Worm (Caenorhabditis elegans) whole organism, L4 larva: ENCODE data around the gene F40G12.11.
A peak's percentile ranks its signal among the peaks of the same experiment; 100 is the strongest.

Experiments
- D1046.2 ChIP-seq: fragments of 200-800 bp; sonication (Bioruptor generic); IDR thresholded peaks from 2 replicates; pipeline ENCODE4 v1.3.6; 2022; ENCODE audit warnings: missing genetic modification characterization, missing compliant biosample characterization
- F37D6.2 ChIP-seq: sonication (generic microtip); optimal IDR thresholded peaks from 2 replicates; lab custom pipeline; 2016; ENCODE audit warnings: mild to moderate bottlenecking, missing genetic modification characterization, missing compliant biosample characterization
- F44E2.7 ChIP-seq: fragments of 200-800 bp; sonication (Bioruptor generic); IDR thresholded peaks from 2 replicates; pipeline ENCODE4 v2.1.2; 2022; ENCODE audit warnings: missing genetic modification characterization, missing compliant biosample characterization
- T20F7.1 ChIP-seq: fragments of 200-800 bp; sonication (Bioruptor generic); optimal IDR thresholded peaks from 2 replicates; lab custom pipeline; 2018; ENCODE audit warnings: mild to moderate bottlenecking, missing genetic modification characterization, missing compliant biosample characterization
- Y5F2A.4 ChIP-seq: fragments of 200-800 bp; sonication (Bioruptor generic); optimal IDR thresholded peaks from 2 replicates; lab custom pipeline; 2018; ENCODE audit warnings: mild to moderate bottlenecking, missing genetic modification characterization, missing compliant biosample characterization
- aha-1 ChIP-seq: fragments of 150-350 bp; peaks from one replicate; lab custom pipeline; 2014; ENCODE audit warnings: missing biosample characterization, missing genetic modification characterization
- arid-1 ChIP-seq: fragments of 200-800 bp; sonication (Bioruptor generic); conservative IDR thresholded peaks from 2 replicates; pipeline ENCODE4 v1.3.6; 2022; ENCODE audit warnings: missing genetic modification reagents, missing genetic modification characterization, missing compliant biosample characterization
- ceh-20 ChIP-seq: fragments of 200-800 bp; sonication (Bioruptor generic); IDR thresholded peaks from 2 replicates; pipeline ENCODE4 v1.3.6; 2022; ENCODE audit warnings: missing genetic modification reagents, missing genetic modification characterization, missing compliant biosample characterization
- ces-1 ChIP-seq: fragments of 150-350 bp; sonication (generic microtip); optimal IDR thresholded peaks from 4 replicates; lab custom pipeline; 2014; ENCODE audit warnings: missing biosample characterization, missing genetic modification reagents, missing genetic modification characterization
- daf-19 ChIP-seq: fragments of 200-800 bp; sonication (Bioruptor generic); conservative IDR thresholded peaks from 2 replicates; pipeline ENCODE4 v1.3.6; 2022; ENCODE audit warnings: missing genetic modification characterization, missing compliant biosample characterization
- dmd-8 ChIP-seq: fragments of 200-800 bp; sonication (Bioruptor generic); IDR thresholded peaks from 2 replicates; pipeline ENCODE4 v1.3.6; 2022; ENCODE audit warnings: missing genetic modification characterization, missing compliant biosample characterization
- dmd-9 ChIP-seq: fragments of 200-800 bp; sonication (Bioruptor generic); IDR thresholded peaks from 2 replicates; pipeline ENCODE4 v1.3.6; 2022; ENCODE audit warnings: missing genetic modification reagents, missing genetic modification characterization, missing compliant biosample characterization
- dpl-1 ChIP-seq: fragments of 150-350 bp; optimal IDR thresholded peaks from 2 replicates; lab custom pipeline; 2014; ENCODE audit warnings: missing biosample characterization, missing genetic modification reagents, missing genetic modification characterization
- dve-1 ChIP-seq: sonication (generic microtip); optimal IDR thresholded peaks from 2 replicates; lab custom pipeline; 2017; ENCODE audit warnings: antibody characterized with exemption, mild to moderate bottlenecking, missing genetic modification characterization, missing compliant biosample characterization; ENCODE audit not compliant: insufficient read depth
- hlh-11 ChIP-seq: fragments of 200-800 bp; sonication (Bioruptor generic); optimal IDR thresholded peaks from 2 replicates; lab custom pipeline; 2018; ENCODE audit warnings: mild to moderate bottlenecking, missing genetic modification characterization, missing compliant biosample characterization
- hlh-30 ChIP-seq: sonication (generic microtip); optimal IDR thresholded peaks from 2 replicates; lab custom pipeline; 2017; ENCODE audit warnings: antibody characterized with exemption, mild to moderate bottlenecking, missing genetic modification characterization, missing compliant biosample characterization; ENCODE audit not compliant: insufficient read depth
- hmg-1.1 ChIP-seq: fragments of 200-800 bp; sonication (Bioruptor generic); IDR thresholded peaks from 2 replicates; pipeline ENCODE4 v1.3.6; 2022; ENCODE audit warnings: missing genetic modification reagents, missing genetic modification characterization, missing compliant biosample characterization
- jun-1 ChIP-seq: fragments of 150-350 bp; optimal IDR thresholded peaks from 2 replicates; lab custom pipeline; 2014; ENCODE audit warnings: missing biosample characterization, missing genetic modification reagents, missing genetic modification characterization
- lim-7 ChIP-seq: fragments of 200-800 bp; sonication (Bioruptor generic); IDR thresholded peaks from 2 replicates; pipeline ENCODE4 v1.3.6; 2022; ENCODE audit warnings: missing genetic modification characterization, missing compliant biosample characterization
- lin-1 ChIP-seq: fragments of 200-800 bp; sonication (Bioruptor generic); IDR thresholded peaks from 2 replicates; pipeline ENCODE4 v1.3.6; 2022; ENCODE audit warnings: missing genetic modification reagents, missing genetic modification characterization, missing compliant biosample characterization
- lin-13 ChIP-seq: fragments of 150-350 bp; optimal IDR thresholded peaks from 2 replicates; lab custom pipeline; 2014; ENCODE audit warnings: missing biosample characterization, missing genetic modification reagents, missing genetic modification characterization
- lsy-2 ChIP-seq, 2 experiments: fragments of 150-350 bp in 1 of 2; sonication (generic microtip) in 1 of 2; optimal IDR thresholded peaks; 2 replicates each; lab custom pipeline; 2014 to 2017; ENCODE audit warnings: missing biosample characterization in 2 of 2, missing genetic modification characterization in 2 of 2
- madf-9 ChIP-seq: fragments of 200-800 bp; sonication (Bioruptor generic); conservative IDR thresholded peaks from 2 replicates; pipeline ENCODE4 v1.3.6; 2022; ENCODE audit warnings: missing genetic modification reagents, missing genetic modification characterization, missing compliant biosample characterization
- mdl-1 ChIP-seq, 2 experiments: fragments of 150-350 bp in 1 of 2; sonication (generic microtip) in 1 of 2; optimal IDR thresholded peaks; 2 replicates each; lab custom pipeline; 2014 to 2017; ENCODE audit warnings: missing biosample characterization in 2 of 2, missing genetic modification characterization in 2 of 2
- mes-2 ChIP-seq: sonication (generic microtip); optimal IDR thresholded peaks from 2 replicates; lab custom pipeline; 2016; ENCODE audit warnings: missing genotype, mild to moderate bottlenecking, missing genetic modification characterization, missing compliant biosample characterization; ENCODE audit not compliant: poor library complexity, severe bottlenecking
- mxl-2 ChIP-seq: fragments of 200-800 bp; sonication (Bioruptor generic); conservative IDR thresholded peaks from 2 replicates; pipeline ENCODE4 v1.3.6; 2022; ENCODE audit warnings: missing genetic modification reagents, missing genetic modification characterization, missing compliant biosample characterization
- mxl-3 ChIP-seq: fragments of 200-800 bp; sonication (Bioruptor generic); optimal IDR thresholded peaks from 2 replicates; lab custom pipeline; 2018; ENCODE audit warnings: mild to moderate bottlenecking, missing genetic modification characterization, missing compliant biosample characterization
- nhr-102 ChIP-seq: sonication (generic microtip); optimal IDR thresholded peaks from 2 replicates; lab custom pipeline; 2016; ENCODE audit warnings: mild to moderate bottlenecking, missing genetic modification characterization, moderate library complexity, missing compliant biosample characterization
- nhr-11 ChIP-seq: fragments of 150-350 bp; optimal IDR thresholded peaks from 2 replicates; lab custom pipeline; 2014; ENCODE audit warnings: missing biosample characterization, missing genetic modification characterization
- nhr-25 ChIP-seq: sonication (generic microtip); optimal IDR thresholded peaks from 2 replicates; lab custom pipeline; 2017; ENCODE audit warnings: missing genetic modification characterization, mild to moderate bottlenecking, missing compliant biosample characterization, antibody characterized with exemption, moderate library complexity, borderline replicate concordance; ENCODE audit not compliant: insufficient read depth
- nhr-6 ChIP-seq: fragments of 150-350 bp; optimal IDR thresholded peaks from 2 replicates; lab custom pipeline; 2014; ENCODE audit warnings: missing biosample characterization, missing genetic modification characterization
- pha-4 ChIP-seq, 2 experiments: fragments of 150-350 bp in 1 of 2; fragments of 200-800 bp in 1 of 2; sonication (Bioruptor generic) in 1 of 2; IDR thresholded peaks in 1 of 2; optimal IDR thresholded peaks in 1 of 2; 2 replicates each; pipeline versions ENCODE4 v1.3.6 to Lab custom; 2014 to 2022; ENCODE audit warnings: missing genetic modification characterization in 2 of 2, missing genetic modification reagents in 2 of 2, missing biosample characterization in 1 of 2, missing compliant biosample characterization in 1 of 2
- php-3 ChIP-seq: fragments of 200-800 bp; sonication (Bioruptor generic); IDR thresholded peaks from 2 replicates; pipeline ENCODE4 v1.3.6; 2022; ENCODE audit warnings: missing genetic modification reagents, missing genetic modification characterization, missing compliant biosample characterization
- rbr-2 ChIP-seq: sonication (generic microtip); optimal IDR thresholded peaks from 2 replicates; lab custom pipeline; 2016; ENCODE audit warnings: missing genotype, missing genetic modification characterization, missing compliant biosample characterization
- set-16 ChIP-seq: fragments of 200-800 bp; sonication (Bioruptor generic); IDR thresholded peaks from 2 replicates; pipeline ENCODE4 v1.3.6; 2022; ENCODE audit warnings: missing genetic modification reagents, missing genetic modification characterization, missing compliant biosample characterization
- snpc-4 ChIP-seq: fragments of 150-350 bp; optimal IDR thresholded peaks from 2 replicates; lab custom pipeline; 2014; ENCODE audit warnings: missing biosample characterization, missing genetic modification characterization
- spr-1 ChIP-seq: sonication (generic microtip); optimal IDR thresholded peaks from 2 replicates; lab custom pipeline; 2016; ENCODE audit warnings: mild to moderate bottlenecking, missing genetic modification characterization, missing compliant biosample characterization
- spr-3 ChIP-seq: fragments of 200-800 bp; sonication (Bioruptor generic); optimal IDR thresholded peaks from 2 replicates; lab custom pipeline; 2018; ENCODE audit warnings: mild to moderate bottlenecking, missing genetic modification characterization, missing compliant biosample characterization
- vab-7 ChIP-seq: fragments of 200-800 bp; sonication (Bioruptor generic); IDR thresholded peaks from 2 replicates; pipeline ENCODE4 v1.3.6; 2022; ENCODE audit warnings: missing genetic modification reagents, missing genetic modification characterization, missing compliant biosample characterization
- zip-11 ChIP-seq: fragments of 200-800 bp; sonication (Bioruptor generic); IDR thresholded peaks from 2 replicates; pipeline ENCODE4 v1.3.6; 2022; ENCODE audit warnings: missing genetic modification characterization, missing compliant biosample characterization
- ztf-7 ChIP-seq: fragments of 150-350 bp; optimal IDR thresholded peaks from 2 replicates; lab custom pipeline; 2014; ENCODE audit warnings: missing biosample characterization, missing genetic modification characterization

F40G12.11 gene

ce11 chrV:14317621-14318020 is 31.6 kb downstream of the F40G12.11 start:
- TF ChIP-seq hlh-30 (tag; lab: Kevin White, UChicago), result no peak
- no peak for TF ChIP-seq daf-19 (GFP tag; lab: Robert Waterston, UW)
- peak; percentile 29 for TF ChIP-seq nhr-11 (tag; lab: Kevin White, UChicago)
- no peak for TF ChIP-seq jun-1 (tag; lab: Kevin White, UChicago)

DNA sequence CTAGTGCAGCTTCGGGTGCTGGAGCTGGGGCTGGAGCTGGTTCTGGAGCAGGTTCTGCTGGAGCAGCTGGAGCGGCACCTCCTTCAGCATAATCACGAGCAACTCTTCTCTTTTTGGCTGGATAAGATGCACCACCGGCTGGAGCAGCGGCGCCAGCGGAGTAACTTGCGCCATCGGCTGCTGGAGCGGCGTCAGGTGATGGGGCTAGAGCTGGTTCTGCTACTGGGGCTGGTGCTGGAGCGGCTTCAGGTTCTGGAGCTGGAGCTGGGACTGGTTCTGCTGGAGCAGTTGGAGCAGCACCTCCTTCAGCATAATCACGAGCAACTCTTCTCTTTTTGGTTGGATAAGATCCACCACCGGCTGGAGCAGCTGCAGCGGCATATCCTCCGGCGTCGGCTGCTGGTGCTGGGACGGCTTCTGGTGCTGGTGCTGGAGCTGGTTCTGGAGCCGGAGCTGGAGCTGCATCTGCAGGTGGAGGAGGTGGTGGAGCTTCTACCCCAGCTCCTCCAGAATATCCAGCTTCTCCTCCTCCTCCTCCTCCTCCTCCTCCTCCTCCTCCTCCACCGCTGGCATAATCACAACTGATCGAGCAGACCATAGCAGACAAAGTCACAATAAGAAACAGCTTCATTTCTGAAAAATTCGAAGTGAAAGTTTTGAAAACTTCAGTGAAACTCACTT is 33.3 kb downstream of the F40G12.11 start, which contains the start of gene F47B8.13:
Gene F47B8.13 (minus strand): TSS at position 631 of the 681 bp plus-strand sequence.
- TF ChIP-seq aha-1, result peak; percentile 21
- no peak for TF ChIP-seq vab-7 (GFP tag; lab: Robert Waterston, UW)
- TF ChIP-seq set-16, result peak; percentile 96
- 0 out of 2 replicates have a peak, but pooled peaks have one; percentile 4 for TF ChIP-seq D1046.2 (GFP tag; lab: Robert Waterston, UW)

DNA sequence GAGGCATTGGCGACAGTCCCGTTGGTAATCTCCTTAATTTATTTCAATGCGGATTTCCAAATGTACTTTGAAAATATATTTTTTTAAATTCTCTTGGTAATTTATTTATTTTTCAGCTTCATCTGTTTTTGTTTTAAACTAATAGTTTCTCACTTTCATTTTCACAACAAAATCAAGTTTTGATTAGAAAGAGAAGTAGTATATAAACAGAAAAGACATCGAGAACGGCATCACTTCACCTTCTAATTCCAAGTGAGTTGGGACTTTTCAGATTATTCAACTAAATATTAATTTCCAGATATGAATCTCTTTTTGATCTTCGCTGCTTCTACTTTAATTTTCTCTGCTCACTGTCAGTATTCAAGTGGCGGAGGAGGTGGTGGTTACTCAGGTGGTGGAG is 34.3 kb downstream of the F40G12.11 start, which contains the start of gene F47B8.14:
Gene F47B8.14 (plus strand): TSS at position 301 of the 400 bp plus-strand sequence.
- no peak for TF ChIP-seq dmd-8
- TF ChIP-seq zip-11 (GFP tag; lab: Robert Waterston, UW), result no peak
- no peak for TF ChIP-seq rbr-2
- TF ChIP-seq ztf-7 (tag; lab: Kevin White, UChicago), result no peak
- no peak for TF ChIP-seq hlh-11 (tag; lab: Kevin White, UChicago)
- TF ChIP-seq nhr-11 (tag; lab: Kevin White, UChicago), result no peak
- no peak for TF ChIP-seq aha-1
- no peak for TF ChIP-seq nhr-25
- no peak for TF ChIP-seq set-16
- no peak for TF ChIP-seq nhr-102 (tag; lab: Kevin White, UChicago)
- TF ChIP-seq lin-1, result no peak
- no peak for TF ChIP-seq arid-1
- TF ChIP-seq mdl-1 (tag; optimal IDR thresholded peaks at IDR 0.05; lab: Kevin White, UChicago), result no peak
- no peak for TF ChIP-seq spr-1 (tag; lab: Kevin White, UChicago)
- TF ChIP-seq T20F7.1 (GFP tag; lab: Kevin White, UChicago), result no peak
- TF ChIP-seq snpc-4 (tag; lab: Kevin White, UChicago), result no peak
- no peak for TF ChIP-seq php-3 (GFP tag; lab: Robert Waterston, UW)
- TF ChIP-seq Y5F2A.4, result no peak
- TF ChIP-seq ceh-20, result no peak

DNA sequence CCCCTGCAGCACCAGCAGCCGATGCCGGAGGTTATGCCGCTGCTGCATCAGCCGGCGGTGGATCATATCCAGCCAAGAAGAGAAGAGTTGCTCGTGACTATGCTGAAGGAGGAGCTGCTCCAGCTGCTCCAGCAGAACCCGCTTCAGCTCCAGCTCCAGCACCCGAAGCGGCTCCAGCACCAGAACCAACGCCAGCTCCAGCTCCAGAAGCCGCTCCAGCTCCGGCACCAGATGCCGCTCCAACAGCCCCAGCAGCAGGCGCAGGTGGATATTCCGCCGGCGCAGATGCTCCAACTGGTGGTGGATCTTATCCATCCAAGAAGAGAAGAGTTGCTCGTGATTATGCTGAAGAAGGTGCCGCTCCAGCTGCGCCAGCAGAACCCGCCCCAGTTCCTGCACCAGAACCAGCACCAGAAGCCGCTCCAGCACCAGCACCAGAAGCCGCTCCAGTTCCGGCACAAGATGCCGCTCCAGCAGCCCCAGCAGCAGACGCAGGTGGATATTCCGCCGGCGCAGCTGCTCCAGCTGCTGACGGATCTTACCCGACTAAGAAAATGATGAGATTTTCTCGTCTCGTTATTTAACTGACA is 34.9 kb downstream of the F40G12.11 start:
- TF ChIP-seq dmd-8 (0 out of 2 replicates have a peak, but pooled peaks have one; percentile 33), dmd-9 (GFP tag; lab: Robert Waterston, UW) (peak; percentile 24; the same call in 1 of the 2 replicates), mes-2 (tag; lab: Kevin White, UChicago) (no peak), hmg-1.1 (GFP tag; lab: Robert Waterston, UW) (no peak), set-16 (peak; percentile 99), lim-7 (0 out of 2 replicates have a peak, but pooled peaks have one; percentile 55), pha-4 (GFP tag; IDR thresholded peaks at IDR 0.05; lab: Robert Waterston, UW) (peak; percentile 33; the same call in 1 of the 2 replicates), pha-4 (tag; optimal IDR thresholded peaks at IDR 0.05; lab: Kevin White, UChicago) (no peak)

DNA sequence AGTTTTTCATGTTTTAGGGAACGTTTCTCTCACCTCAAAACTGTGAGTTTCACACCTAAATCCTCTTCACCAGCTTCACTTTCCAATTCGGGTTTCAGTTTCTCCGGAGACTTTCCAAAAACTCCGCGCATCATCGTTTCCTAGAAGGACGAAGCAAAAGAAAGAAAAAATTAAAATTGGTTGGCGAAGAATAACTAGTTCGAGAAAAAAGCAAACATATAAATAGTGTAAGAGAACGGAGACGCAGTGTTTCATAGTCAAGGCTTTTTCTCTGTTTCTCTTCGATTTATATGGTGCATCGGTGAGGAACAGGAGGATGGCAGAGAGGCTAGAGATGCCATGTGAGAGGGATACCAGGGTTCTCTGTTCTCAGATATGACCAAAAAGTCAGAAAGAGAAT is 36.8 kb downstream of the F40G12.11 start, which contains the start of gene F47B8.3:
Gene F47B8.3 (minus strand): TSS at position 261 of the 400 bp plus-strand sequence.
- TF ChIP-seq mdl-1 (tag; optimal IDR thresholded peaks at IDR 0.05; lab: Kevin White, UChicago) (peak in 1 of 2 experiments; percentile 70), spr-3 (GFP tag; lab: Kevin White, UChicago) (no peak), hlh-30 (tag; lab: Kevin White, UChicago) (peak; percentile 75), F44E2.7 (GFP tag; lab: Robert Waterston, UW) (no peak), ces-1 (GFP tag; lab: Kevin White, UChicago) (no peak), lin-1 (no peak), mxl-3 (GFP tag; lab: Kevin White, UChicago) (peak; percentile 12), ztf-7 (tag; lab: Kevin White, UChicago) (no peak), lin-13 (GFP tag; lab: Kevin White, UChicago) (no peak), nhr-6 (tag; lab: Kevin White, UChicago) (peak; percentile 42), dve-1 (tag; lab: Kevin White, UChicago) (peak; percentile 3), dpl-1 (GFP tag; lab: Kevin White, UChicago) (no peak), F37D6.2 (no peak), madf-9 (GFP tag; lab: Robert Waterston, UW) (no peak), lsy-2 (tag; optimal IDR thresholded peaks at IDR 0.05; lab: Kevin White, UChicago) (peak in 1 of 2 experiments; percentile 49), mxl-2 (GFP tag; lab: Robert Waterston, UW) (no peak)
